Fruit fly (Drosophila melanogaster): ENCODE data around the gene Lar.

DNA sequence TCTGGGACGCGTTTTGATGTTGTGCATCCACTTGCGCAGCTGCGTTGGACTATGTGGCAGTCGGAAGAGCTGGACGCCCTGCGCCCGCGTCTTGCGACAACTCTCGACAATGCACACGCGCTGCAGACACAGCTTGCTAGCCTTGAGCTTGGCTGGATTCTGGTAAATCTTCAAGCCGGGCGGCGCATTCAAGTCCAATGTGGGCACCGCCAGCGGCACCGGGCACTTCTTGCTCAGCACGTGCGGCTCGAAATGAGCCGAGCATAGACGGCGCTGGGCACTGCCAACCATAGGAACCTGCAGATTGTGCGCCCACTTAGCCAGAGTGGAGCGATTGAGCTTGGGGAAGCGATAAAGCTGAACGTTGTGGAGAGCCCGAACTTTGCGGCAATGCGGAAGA lies 164.1 kb downstream of the Lar start:
- no peak for TF ChIP-seq pan (optimal IDR thresholded peaks at IDR 0.05)
- no peak for TF ChIP-seq CG8478 (optimal IDR thresholded peaks at IDR 0.05)

All from whole organism.